Fruit fly (Drosophila melanogaster): ENCODE data around the gene Alp13.

The Alp13 gene

dm6 chr3R:10082549-10083075 lies 7.4 kb upstream of the Alp13 start:
- TF ChIP-seq CG7101 (tag; optimal IDR thresholded peaks at IDR 0.05) (peak; percentile 97), Hr96 (GFP tag; optimal IDR thresholded peaks at IDR 0.05) (peak; percentile 98), CG1620 (GFP tag; optimal IDR thresholded peaks at IDR 0.05) (peak; percentile 90), cnc (optimal IDR thresholded peaks at IDR 0.05) (peak in 1 of 2 experiments; percentile 9), CG33017 (tag; optimal IDR thresholded peaks at IDR 0.05) (peak; percentile 98), Crg-1 (GFP tag; optimal IDR thresholded peaks at IDR 0.05) (peak; percentile 95), CG7045 (GFP tag; optimal IDR thresholded peaks at IDR 0.05) (peak; percentile 98), ovo (GFP tag; optimal IDR thresholded peaks at IDR 0.05) (peak; percentile 86), pad (GFP tag; optimal IDR thresholded peaks at IDR 0.05) (peak; percentile 89), toe (GFP tag; optimal IDR thresholded peaks at IDR 0.05) (peak; percentile 99), Mnt (GFP tag; optimal IDR thresholded peaks at IDR 0.05) (peak; percentile 85), CG12768 (GFP tag; optimal IDR thresholded peaks at IDR 0.05) (peak; percentile 99), CG14711 (tag; optimal IDR thresholded peaks at IDR 0.05) (peak; percentile 91), tj (GFP tag; optimal IDR thresholded peaks at IDR 0.05) (peak; percentile 75), CG5204 (GFP tag; optimal IDR thresholded peaks at IDR 0.05) (peak; percentile 98), kay (GFP tag; ENCODE audit: borderline replicate concordance) (no peak), cic (GFP tag; optimal IDR thresholded peaks at IDR 0.05) (peak; percentile 84), bab1 (GFP tag; optimal IDR thresholded peaks at IDR 0.05) (peak; percentile 76), CG11617 (GFP tag; optimal IDR thresholded peaks at IDR 0.05) (peak; percentile 96), Clk (GFP tag; optimal IDR thresholded peaks at IDR 0.05) (peak; percentile 98)

- TF ChIP-seq CG14711 (tag; optimal IDR thresholded peaks at IDR 0.05) (peak; percentile 53), CG7045 (GFP tag; optimal IDR thresholded peaks at IDR 0.05) (peak; percentile 38), CG12768 (GFP tag; optimal IDR thresholded peaks at IDR 0.05) (peak; percentile 68), cic (GFP tag; optimal IDR thresholded peaks at IDR 0.05) (peak; percentile 59), tj (GFP tag; optimal IDR thresholded peaks at IDR 0.05) (peak; percentile 3), ovo (GFP tag; optimal IDR thresholded peaks at IDR 0.05) (peak; percentile 57), Mnt (GFP tag; optimal IDR thresholded peaks at IDR 0.05) (peak; percentile 13), Clk (GFP tag; optimal IDR thresholded peaks at IDR 0.05) (peak; percentile 76), cnc (optimal IDR thresholded peaks at IDR 0.05) (no peak), toe (GFP tag; optimal IDR thresholded peaks at IDR 0.05) (peak; percentile 59), CG11617 (GFP tag; optimal IDR thresholded peaks at IDR 0.05) (peak; percentile 47), CG7101 (tag; optimal IDR thresholded peaks at IDR 0.05) (peak; percentile 68), CG5204 (GFP tag; optimal IDR thresholded peaks at IDR 0.05) (peak; percentile 81), Hr96 (GFP tag; optimal IDR thresholded peaks at IDR 0.05) (peak; percentile 82), CG33017 (tag; optimal IDR thresholded peaks at IDR 0.05) (peak; percentile 31), Crg-1 (GFP tag; optimal IDR thresholded peaks at IDR 0.05) (no peak), kay (GFP tag; ENCODE audit: borderline replicate concordance) (no peak), pad (GFP tag; optimal IDR thresholded peaks at IDR 0.05) (no peak), CG1620 (GFP tag; optimal IDR thresholded peaks at IDR 0.05) (peak; percentile 15), bab1 (GFP tag; optimal IDR thresholded peaks at IDR 0.05) (no peak)
Observed at dm6 chr3R:10081469-10082111, 6.4 kb upstream of the Alp13 start.

- TF ChIP-seq cnc (optimal IDR thresholded peaks at IDR 0.05): no peak
- no peak for TF ChIP-seq CG11617 (GFP tag; optimal IDR thresholded peaks at IDR 0.05)
- TF ChIP-seq CG14711 (tag; optimal IDR thresholded peaks at IDR 0.05): no peak
- peak; percentile 83 for TF ChIP-seq pad (GFP tag; optimal IDR thresholded peaks at IDR 0.05)
- TF ChIP-seq CG12768 (GFP tag; optimal IDR thresholded peaks at IDR 0.05): peak; percentile 12
- peak; percentile 76 for TF ChIP-seq cic (GFP tag; optimal IDR thresholded peaks at IDR 0.05)
- no peak for TF ChIP-seq kay (GFP tag; ENCODE audit: borderline replicate concordance)
- TF ChIP-seq ovo (GFP tag; optimal IDR thresholded peaks at IDR 0.05): no peak
- peak; percentile 68 for TF ChIP-seq tj (GFP tag; optimal IDR thresholded peaks at IDR 0.05)
- TF ChIP-seq bab1 (GFP tag; optimal IDR thresholded peaks at IDR 0.05): no peak
- TF ChIP-seq toe (GFP tag; optimal IDR thresholded peaks at IDR 0.05): no peak
- peak; percentile 26 for TF ChIP-seq Crg-1 (GFP tag; optimal IDR thresholded peaks at IDR 0.05)
- TF ChIP-seq Clk (GFP tag; optimal IDR thresholded peaks at IDR 0.05): no peak
- TF ChIP-seq Hr96 (GFP tag; optimal IDR thresholded peaks at IDR 0.05): no peak
Observed at dm6 chr3R:10080699-10081098, 5.5 kb upstream of the Alp13 start.

dm6 chr3R:10079267-10079987 lies 4.3 kb upstream of the Alp13 start:
- TF ChIP-seq cic (GFP tag; optimal IDR thresholded peaks at IDR 0.05) (peak; percentile 76), CG14711 (tag; optimal IDR thresholded peaks at IDR 0.05) (peak; percentile 94), CG1620 (GFP tag; optimal IDR thresholded peaks at IDR 0.05) (peak; percentile 85), CG7045 (GFP tag; optimal IDR thresholded peaks at IDR 0.05) (peak; percentile 98), pad (GFP tag; optimal IDR thresholded peaks at IDR 0.05) (peak; percentile 83), tj (GFP tag; optimal IDR thresholded peaks at IDR 0.05) (peak; percentile 93), CG33017 (tag; optimal IDR thresholded peaks at IDR 0.05) (peak; percentile 98), Clk (GFP tag; optimal IDR thresholded peaks at IDR 0.05) (peak; percentile 97), toe (GFP tag; optimal IDR thresholded peaks at IDR 0.05) (peak; percentile 97), CG5204 (GFP tag; optimal IDR thresholded peaks at IDR 0.05) (peak; percentile 98), Mnt (GFP tag; optimal IDR thresholded peaks at IDR 0.05) (peak; percentile 75), CG11617 (GFP tag; optimal IDR thresholded peaks at IDR 0.05) (peak; percentile 97), Hr96 (GFP tag; optimal IDR thresholded peaks at IDR 0.05) (peak; percentile 93), CG7101 (tag; optimal IDR thresholded peaks at IDR 0.05) (peak; percentile 97), ovo (GFP tag; optimal IDR thresholded peaks at IDR 0.05) (peak; percentile 73), kay (GFP tag; ENCODE audit: borderline replicate concordance) (no peak), Crg-1 (GFP tag; optimal IDR thresholded peaks at IDR 0.05) (peak; percentile 93), bab1 (GFP tag; optimal IDR thresholded peaks at IDR 0.05) (peak; percentile 11), cnc (optimal IDR thresholded peaks at IDR 0.05) (peak in 1 of 2 experiments; percentile 64), CG12768 (GFP tag; optimal IDR thresholded peaks at IDR 0.05) (peak; percentile 99)

Measured in whole organism, adult.